Fruit fly (Drosophila melanogaster) whole organism: ENCODE results near the gene Zir.

ENCODE experiments used
- CG8478 ChIP-seq: fragments of >200 bp; optimal IDR thresholded peaks from 2 replicates; lab custom pipeline; 2018; ENCODE audit warnings: inconsistent platforms
- pan ChIP-seq: fragments of >200 bp; optimal IDR thresholded peaks from 2 replicates; lab custom pipeline; 2017
- psq ChIP-seq: fragments of >200 bp; optimal IDR thresholded peaks from 2 replicates; lab custom pipeline; 2017
- usp ChIP-seq: fragments of >200 bp; optimal IDR thresholded peaks from 2 replicates; lab custom pipeline; 2017; ENCODE audit warnings: missing biosample characterization, missing genetic modification characterization, mixed read lengths

DNA sequence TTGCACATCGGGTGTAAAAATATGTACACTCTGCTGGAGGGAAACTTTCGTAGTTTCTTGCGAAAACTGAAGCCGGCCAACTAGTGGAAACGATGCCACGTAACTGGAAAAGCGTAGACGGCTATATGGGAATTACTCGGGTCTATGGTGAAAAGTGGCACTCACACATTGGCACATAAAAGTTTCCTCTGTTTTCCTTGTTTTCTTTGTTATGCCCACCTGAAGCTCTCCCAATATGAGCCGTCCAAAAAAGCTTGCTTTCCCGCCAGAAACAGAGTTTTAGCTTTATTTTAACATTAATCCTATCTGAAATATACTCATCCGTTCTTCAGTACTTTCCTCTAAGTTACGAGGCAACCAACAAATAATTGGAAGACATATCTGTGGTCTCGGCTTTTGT, 36.2 kb downstream of the Zir start, which contains the start of gene CG3164:
- TF ChIP-seq psq (lab: Kevin White, UChicago) (no peak), usp (no peak), CG8478 (lab: Kevin White, UChicago) (no peak), pan (lab: Kevin White, UChicago) (no peak)
